Worm (Caenorhabditis elegans) whole organism, early embryonic: Measurements from ENCODE around the gene mam-7.
A peak's percentile ranks its signal among the peaks of the same experiment; 100 is the strongest.

Experiments used
- B0310.2 ChIP-seq: sonication (generic microtip); optimal IDR thresholded peaks from 2 replicates; lab custom pipeline; 2016; ENCODE audit warnings: mild to moderate bottlenecking, missing genetic modification characterization, missing compliant biosample characterization
- F13C5.2 ChIP-seq: sonication (generic microtip); optimal IDR thresholded peaks from 2 replicates; lab custom pipeline; 2017; ENCODE audit warnings: mild to moderate bottlenecking, missing genetic modification characterization, inconsistent platforms, missing compliant biosample characterization
- aly-1 ChIP-seq: sonication (generic microtip); optimal IDR thresholded peaks from 2 replicates; lab custom pipeline; 2016; ENCODE audit warnings: missing genetic modification characterization, missing compliant biosample characterization
- ama-1 ChIP-seq: fragments of 150-350 bp; optimal IDR thresholded peaks from 2 replicates; lab custom pipeline; 2014
- ceh-13 ChIP-seq: fragments of 200-800 bp; sonication (Bioruptor generic); optimal IDR thresholded peaks from 2 replicates; lab custom pipeline; 2018; ENCODE audit warnings: mild to moderate bottlenecking, missing genetic modification characterization, missing compliant biosample characterization
- ceh-36 ChIP-seq: sonication (generic microtip); optimal IDR thresholded peaks from 2 replicates; lab custom pipeline; 2016; ENCODE audit warnings: missing genetic modification characterization, inconsistent platforms, missing compliant biosample characterization
- ets-7 ChIP-seq: sonication (generic microtip); optimal IDR thresholded peaks from 2 replicates; lab custom pipeline; 2016; ENCODE audit warnings: missing genotype, missing genetic modification characterization, missing compliant biosample characterization
- flt-1 ChIP-seq: fragments of 200-800 bp; sonication (Bioruptor generic); IDR thresholded peaks from 2 replicates; pipeline ENCODE4 v1.3.6; 2022; ENCODE audit warnings: missing genetic modification characterization, missing compliant biosample characterization
- hmbx-1 ChIP-seq: sonication (generic microtip); optimal IDR thresholded peaks from 2 replicates; lab custom pipeline; 2016; ENCODE audit warnings: mild to moderate bottlenecking, missing genetic modification characterization, missing compliant biosample characterization
- hmg-4 ChIP-seq: fragments of 200-800 bp; sonication (Bioruptor generic); optimal IDR thresholded peaks from 2 replicates; lab custom pipeline; 2018; ENCODE audit warnings: mild to moderate bottlenecking, missing genetic modification characterization, missing compliant biosample characterization
- hnd-1 ChIP-seq: sonication (generic microtip); optimal IDR thresholded peaks from 2 replicates; lab custom pipeline; 2016; ENCODE audit warnings: missing genetic modification characterization, missing compliant biosample characterization
- pes-1 ChIP-seq: fragments of 200-800 bp; sonication (Bioruptor generic); IDR thresholded peaks from 2 replicates; pipeline ENCODE4 v1.3.6; 2022; ENCODE audit warnings: missing genetic modification reagents, missing genetic modification characterization, missing compliant biosample characterization
- scrt-1 ChIP-seq: fragments of 200-800 bp; sonication (Bioruptor generic); IDR thresholded peaks from 2 replicates; pipeline ENCODE4 v1.3.6; 2022; ENCODE audit warnings: missing genetic modification characterization, missing compliant biosample characterization
- sea-1 ChIP-seq: fragments of 200-800 bp; sonication (Bioruptor generic); conservative IDR thresholded peaks from 2 replicates; pipeline ENCODE4 v1.3.6; 2022; ENCODE audit warnings: missing genetic modification characterization, missing compliant biosample characterization
- tbx-11 ChIP-seq: fragments of 200-800 bp; sonication (Bioruptor generic); IDR thresholded peaks from 2 replicates; pipeline ENCODE4 v1.3.6; 2022; ENCODE audit warnings: missing genetic modification characterization, missing compliant biosample characterization
- tbx-37 ChIP-seq: fragments of 200-800 bp; sonication (Bioruptor generic); conservative IDR thresholded peaks from 2 replicates; pipeline ENCODE4 v1.3.6; 2022; ENCODE audit warnings: missing genetic modification reagents, missing genetic modification characterization, missing compliant biosample characterization
- tra-4 ChIP-seq: sonication (generic microtip); optimal IDR thresholded peaks from 2 replicates; lab custom pipeline; 2017; ENCODE audit warnings: missing genetic modification characterization, missing compliant biosample characterization

mam-7 gene

ce11 chrIII:9851547-9851946 is 41.4 kb upstream of the mam-7 start, which contains the start of gene K11H3.3:
Gene K11H3.3 (plus strand): TSS chrIII:9851854.
- no peak for TF ChIP-seq pes-1
- TF ChIP-seq hmbx-1 (tag; lab: Kevin White, UChicago) = no peak
- no peak for TF ChIP-seq ceh-13 (GFP tag; lab: Kevin White, UChicago)
- TF ChIP-seq F13C5.2 (tag; lab: Kevin White, UChicago) = no peak
- TF ChIP-seq ceh-36 (tag; lab: Kevin White, UChicago) = no peak
- no peak for TF ChIP-seq scrt-1 (GFP tag; lab: Robert Waterston, UW)
- no peak for TF ChIP-seq B0310.2 (tag; lab: Kevin White, UChicago)
- no peak for TF ChIP-seq tra-4 (tag; lab: Kevin White, UChicago)
- no peak for TF ChIP-seq hmg-4 (GFP tag; lab: Kevin White, UChicago)
- no peak for TF ChIP-seq ets-7 (tag; lab: Kevin White, UChicago)
- TF ChIP-seq aly-1 (tag; lab: Kevin White, UChicago) = no peak
- no peak for TF ChIP-seq hnd-1
- no peak for TF ChIP-seq tbx-37 (GFP tag; lab: Robert Waterston, UW)
- no peak for TF ChIP-seq ama-1 (lab: Kevin White, UChicago)
- TF ChIP-seq flt-1 (GFP tag; lab: Robert Waterston, UW) = no peak
- no peak for TF ChIP-seq tbx-11 (GFP tag; lab: Robert Waterston, UW)

ce11 chrIII:9853667-9854620 is 39.0 kb upstream of the mam-7 start:
- TF ChIP-seq ets-7 (tag; lab: Kevin White, UChicago) (no peak), ama-1 (lab: Kevin White, UChicago) (peak; percentile 35)

- TF ChIP-seq hmbx-1 (tag; lab: Kevin White, UChicago) (no peak), F13C5.2 (tag; lab: Kevin White, UChicago) (no peak), flt-1 (GFP tag; lab: Robert Waterston, UW) (no peak), ets-7 (tag; lab: Kevin White, UChicago) (no peak), aly-1 (tag; lab: Kevin White, UChicago) (no peak), tra-4 (tag; lab: Kevin White, UChicago) (no peak), tbx-37 (GFP tag; lab: Robert Waterston, UW) (no peak), scrt-1 (GFP tag; lab: Robert Waterston, UW) (no peak), ceh-36 (tag; lab: Kevin White, UChicago) (no peak), B0310.2 (tag; lab: Kevin White, UChicago) (no peak), pes-1 (no peak), ceh-13 (GFP tag; lab: Kevin White, UChicago) (no peak), hnd-1 (no peak), ama-1 (lab: Kevin White, UChicago) (no peak), hmg-4 (GFP tag; lab: Kevin White, UChicago) (no peak), sea-1 (GFP tag; lab: Robert Waterston, UW) (no peak), tbx-11 (GFP tag; lab: Robert Waterston, UW) (no peak)
These were observed 38.0 kb upstream of the mam-7 start for ce11 chrIII:9854960-9855359.

ce11 chrIII:9857110-9857509 is 35.8 kb upstream of the mam-7 start:
- TF ChIP-seq hnd-1 = no peak
- TF ChIP-seq flt-1 (GFP tag; lab: Robert Waterston, UW) = no peak
- no peak for TF ChIP-seq tbx-11 (GFP tag; lab: Robert Waterston, UW)
- no peak for TF ChIP-seq scrt-1 (GFP tag; lab: Robert Waterston, UW)

- no peak for TF ChIP-seq scrt-1 (GFP tag; lab: Robert Waterston, UW)
- TF ChIP-seq B0310.2 (tag; lab: Kevin White, UChicago) = no peak
- no peak for TF ChIP-seq flt-1 (GFP tag; lab: Robert Waterston, UW)
- TF ChIP-seq ceh-36 (tag; lab: Kevin White, UChicago) = no peak
- no peak for TF ChIP-seq aly-1 (tag; lab: Kevin White, UChicago)
- TF ChIP-seq hnd-1 = no peak
- no peak for TF ChIP-seq tra-4 (tag; lab: Kevin White, UChicago)
- no peak for TF ChIP-seq sea-1 (GFP tag; lab: Robert Waterston, UW)
- TF ChIP-seq F13C5.2 (tag; lab: Kevin White, UChicago) = no peak
- TF ChIP-seq hmbx-1 (tag; lab: Kevin White, UChicago) = no peak
- no peak for TF ChIP-seq tbx-11 (GFP tag; lab: Robert Waterston, UW)
- no peak for TF ChIP-seq ceh-13 (GFP tag; lab: Kevin White, UChicago)
- TF ChIP-seq tbx-37 (GFP tag; lab: Robert Waterston, UW) = no peak
- TF ChIP-seq pes-1 = no peak
These were observed 34.9 kb upstream of the mam-7 start for ce11 chrIII:9858061-9858460.

ce11 chrIII:9859133-9859775 is 33.7 kb upstream of the mam-7 start, which contains the start of gene gpdh-2:
Gene gpdh-2 (minus strand): TSS chrIII:9859183.
- no peak for TF ChIP-seq hmg-4 (GFP tag; lab: Kevin White, UChicago)
- TF ChIP-seq B0310.2 (tag; lab: Kevin White, UChicago) = no peak
- no peak for TF ChIP-seq scrt-1 (GFP tag; lab: Robert Waterston, UW)
- no peak for TF ChIP-seq F13C5.2 (tag; lab: Kevin White, UChicago)
- TF ChIP-seq tbx-37 (GFP tag; lab: Robert Waterston, UW) = no peak
- TF ChIP-seq tra-4 (tag; lab: Kevin White, UChicago) = no peak
- no peak for TF ChIP-seq tbx-11 (GFP tag; lab: Robert Waterston, UW)
- no peak for TF ChIP-seq hnd-1
- no peak for TF ChIP-seq hmbx-1 (tag; lab: Kevin White, UChicago)
- TF ChIP-seq ceh-36 (tag; lab: Kevin White, UChicago) = no peak
- no peak for TF ChIP-seq aly-1 (tag; lab: Kevin White, UChicago)
- TF ChIP-seq ama-1 (lab: Kevin White, UChicago) = no peak
- no peak for TF ChIP-seq pes-1
- TF ChIP-seq flt-1 (GFP tag; lab: Robert Waterston, UW) = no peak
- TF ChIP-seq ets-7 (tag; lab: Kevin White, UChicago) = no peak
- TF ChIP-seq sea-1 (GFP tag; lab: Robert Waterston, UW) = no peak
- TF ChIP-seq ceh-13 (GFP tag; lab: Kevin White, UChicago) = no peak
